Worm (Caenorhabditis elegans): Measurements from ENCODE around the gene ddn-3.

DNA sequence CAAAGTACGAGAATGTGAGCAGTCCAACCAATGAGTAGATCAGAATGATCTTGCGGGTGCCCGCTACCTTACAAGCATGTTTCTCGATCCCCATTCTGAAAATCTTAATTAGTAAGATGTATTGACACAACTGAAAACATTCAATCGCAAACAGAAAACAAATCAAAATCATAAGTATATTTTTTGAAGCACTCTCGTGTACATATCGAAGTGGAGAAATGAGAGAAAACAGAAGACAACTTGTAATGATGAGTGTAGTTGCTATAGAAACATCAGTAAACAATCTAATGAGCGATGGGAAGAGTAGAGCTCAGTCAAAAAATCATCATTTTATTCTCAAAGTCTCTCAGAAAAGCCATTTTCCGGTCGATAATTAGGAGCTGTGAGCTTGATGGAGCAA is 1.7 kb upstream of the ddn-3 start, which contains the start of gene F14D7.8:
- TF ChIP-seq pha-4 (tag; optimal IDR thresholded peaks at IDR 0.05): no peak
- no peak for TF ChIP-seq ttx-3 (tag; optimal IDR thresholded peaks at IDR 0.05)
- TF ChIP-seq ceh-18 (tag; optimal IDR thresholded peaks at IDR 0.05): no peak
- no peak for TF ChIP-seq syd-9 (tag; optimal IDR thresholded peaks at IDR 0.05)
- no peak for TF ChIP-seq unc-55 (GFP tag; optimal IDR thresholded peaks at IDR 0.05)
- TF ChIP-seq ceh-34 (tag; optimal IDR thresholded peaks at IDR 0.05): no peak
- no peak for TF ChIP-seq F13H6.1 (tag; optimal IDR thresholded peaks at IDR 0.05)
- TF ChIP-seq unc-86 (tag; optimal IDR thresholded peaks at IDR 0.05): no peak
- no peak for TF ChIP-seq lim-6 (tag; optimal IDR thresholded peaks at IDR 0.05)
- TF ChIP-seq rnt-1 (tag; optimal IDR thresholded peaks at IDR 0.05): no peak
- TF ChIP-seq ceh-30 (tag; optimal IDR thresholded peaks at IDR 0.05): no peak
- no peak for TF ChIP-seq pqm-1 (tag; optimal IDR thresholded peaks at IDR 0.05)
- TF ChIP-seq sox-2 (GFP tag; IDR thresholded peaks at IDR 0.05): no peak
- TF ChIP-seq pax-1 (tag; optimal IDR thresholded peaks at IDR 0.05): no peak
